3 fruit fly cellular contexts compared by ENCODE assay signal in the genomic region with DNA sequence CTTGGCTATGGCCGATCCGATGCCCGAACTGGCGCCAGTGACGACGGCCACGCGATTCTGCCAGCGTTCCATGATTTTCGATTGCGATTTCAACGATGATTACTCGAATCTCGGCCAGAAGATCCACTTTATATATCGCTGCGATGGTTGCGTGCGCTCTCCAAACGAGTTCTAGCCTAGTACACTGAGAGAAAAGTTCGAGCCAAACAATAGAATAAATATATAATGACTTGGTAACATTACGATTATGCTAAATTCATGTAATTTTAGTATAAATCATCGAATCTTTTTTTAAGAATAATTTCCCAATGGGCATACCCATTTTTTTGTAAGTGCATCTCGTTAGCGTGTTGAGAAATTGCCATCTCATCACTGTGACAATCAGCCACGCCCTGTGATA.
TF ChIP-seq lines count a peak whose summit lies in the region.

Antdh (minus strand) TSS at position 101 of the 400 bp plus-strand sequence.

- no peak for TF ChIP-seq CTCF in whole organism, embryonic (GFP tag; optimal IDR thresholded peaks at IDR 0.05; lab: Kevin White, UChicago)

TF ChIP-seq in whole organism, embryonic, 481 proteins besides CTCF, POLR2A, EP300 and RAD21:
- TF ChIP-seq dysf (GFP tag; IDR thresholded peaks at IDR 0.05; lab: Robert Waterston, UW) (0 out of 3 replicates have a peak, but pooled peaks have one; percentile 22), CG1602 (GFP tag; optimal IDR thresholded peaks at IDR 0.05; lab: Kevin White, UChicago) (no peak), CG6689 (GFP tag; IDR thresholded peaks at IDR 0.05; lab: Robert Waterston, UW) (peak; percentile 40; the same call in 1 of the 2 replicates), CG15514 (GFP tag; optimal IDR thresholded peaks at IDR 0.05; lab: Kevin White, UChicago) (no peak), sqz (GFP tag; optimal IDR thresholded peaks at IDR 0.05; lab: Kevin White, UChicago) (no peak), sens (GFP tag; lab: Kevin White, UChicago) (peak; percentile 60), Med (GFP tag; lab: Kevin White, UChicago) (peak; percentile 33), Side (GFP tag; optimal IDR thresholded peaks at IDR 0.05; lab: Kevin White, UChicago) (no peak), Ptx1 (GFP tag; IDR thresholded peaks at IDR 0.05; lab: Robert Waterston, UW) (peak; percentile 22; the same call in 1 of the 2 replicates), GATAe (GFP tag; conservative IDR thresholded peaks at IDR 0.05; lab: Robert Waterston, UW) (no peak), prd (optimal IDR thresholded peaks at IDR 0.05; lab: Kevin White, UChicago) (no peak), prd (GFP tag; IDR thresholded peaks at IDR 0.05; lab: Robert Waterston, UW) (peak; percentile 32; the same call in 1 of the 3 replicates), CG1603 (tag; optimal IDR thresholded peaks at IDR 0.05; lab: Kevin White, UChicago) (peak; percentile 21), Rfx (GFP tag; IDR thresholded peaks at IDR 0.05; lab: Robert Waterston, UW) (peak; percentile 47), Blimp-1 (GFP tag; optimal IDR thresholded peaks at IDR 0.05; lab: Kevin White, UChicago) (no peak), slbo (GFP tag; IDR thresholded peaks at IDR 0.05; lab: Robert Waterston, UW) (no peak), CG10979 (tag; optimal IDR thresholded peaks at IDR 0.05; lab: Kevin White, UChicago) (peak; percentile 0), Drgx (GFP tag; IDR thresholded peaks at IDR 0.05; lab: Robert Waterston, UW) (peak; percentile 21; the same call in 1 of the 2 replicates)

TF ChIP-seq in whole organism, prepupa, 60 proteins besides CTCF, POLR2A, EP300 and RAD21:
- TF ChIP-seq eg (GFP tag; IDR thresholded peaks at IDR 0.05; lab: Robert Waterston, UW) (0 out of 3 replicates have a peak, but pooled peaks have one; percentile 37), Smox (GFP tag; optimal IDR thresholded peaks at IDR 0.05; lab: Kevin White, UChicago) (no peak), Eip78C (GFP tag; lab: Kevin White, UChicago) (peak; percentile 46), CG1621 (tag; optimal IDR thresholded peaks at IDR 0.05; lab: Kevin White, UChicago) (no peak), CG6854 (GFP tag; optimal IDR thresholded peaks at IDR 0.05; lab: Kevin White, UChicago) (no peak), dac (GFP tag; optimal IDR thresholded peaks at IDR 0.05; lab: Kevin White, UChicago) (no peak), CG3919 (GFP tag; optimal IDR thresholded peaks at IDR 0.05; lab: Kevin White, UChicago) (peak; percentile 12)

TF ChIP-seq in whole organism, pupa, 21 proteins besides CTCF, POLR2A, EP300 and RAD21:
- TF ChIP-seq CG4496 (GFP tag; IDR thresholded peaks at IDR 0.05; lab: Robert Waterston, UW) (0 out of 3 replicates have a peak, but pooled peaks have one; percentile 32), CG8301 (tag; optimal IDR thresholded peaks at IDR 0.05; lab: Kevin White, UChicago) (peak; percentile 19), CG14655 (GFP tag; optimal IDR thresholded peaks at IDR 0.05; lab: Kevin White, UChicago) (peak; percentile 34), D1 (tag; optimal IDR thresholded peaks at IDR 0.05; lab: Kevin White, UChicago) (no peak), CG13204 (GFP tag; optimal IDR thresholded peaks at IDR 0.05; lab: Kevin White, UChicago) (no peak), CG10348 (GFP tag; IDR thresholded peaks at IDR 0.05; lab: Robert Waterston, UW) (no peak)
TF ChIP-seq in whole organism, pupa: peak in this region for 3.
